Fruit fly (Drosophila melanogaster): Measurements from ENCODE around the gene CG7542.

- TF ChIP-seq bab1 (GFP tag; optimal IDR thresholded peaks at IDR 0.05) (no peak), cic (GFP tag; optimal IDR thresholded peaks at IDR 0.05) (no peak), tj (GFP tag; optimal IDR thresholded peaks at IDR 0.05) (no peak), CG33017 (tag; optimal IDR thresholded peaks at IDR 0.05) (no peak), CG1620 (GFP tag; optimal IDR thresholded peaks at IDR 0.05) (no peak), toe (GFP tag; optimal IDR thresholded peaks at IDR 0.05) (no peak), cnc (optimal IDR thresholded peaks at IDR 0.05) (no peak), CG5204 (GFP tag; optimal IDR thresholded peaks at IDR 0.05) (no peak)
Observed at dm6 chr3L:17563133-17563532, 13.5 kb downstream of the CG7542 start.
